Worm (Caenorhabditis elegans) whole organism, L2 larva: ENCODE results near the gene sma-6.

Source experiments
- C34F6.9 ChIP-seq: fragments of 150-350 bp; optimal IDR thresholded peaks from 2 replicates; lab custom pipeline; 2014; ENCODE audit warnings: missing biosample characterization, missing genetic modification characterization
- F13H6.1 ChIP-seq: sonication (generic microtip); optimal IDR thresholded peaks from 2 replicates; lab custom pipeline; 2016; ENCODE audit warnings: missing genetic modification characterization, missing compliant biosample characterization
- R02D3.7 ChIP-seq: fragments of 150-350 bp; optimal IDR thresholded peaks from 2 replicates; lab custom pipeline; 2014; ENCODE audit warnings: missing biosample characterization, missing genetic modification characterization
- Y55F3AM.14 ChIP-seq: fragments of 200-800 bp; sonication (Bioruptor generic); optimal IDR thresholded peaks from 2 replicates; lab custom pipeline; 2018; ENCODE audit warnings: mild to moderate bottlenecking, missing genetic modification characterization, missing compliant biosample characterization
- alr-1 ChIP-seq: fragments of 150-350 bp; optimal IDR thresholded peaks from 2 replicates; lab custom pipeline; 2014; ENCODE audit warnings: missing biosample characterization, missing genetic modification characterization
- aly-2 ChIP-seq: fragments of 150-350 bp; optimal IDR thresholded peaks from 2 replicates; lab custom pipeline; 2014; ENCODE audit warnings: missing biosample characterization, missing genetic modification characterization
- ama-1 ChIP-seq: fragments of 150-350 bp; optimal IDR thresholded peaks from 2 replicates; lab custom pipeline; 2018; ENCODE audit warnings: inconsistent platforms
- ceh-16 ChIP-seq: fragments of 150-350 bp; optimal IDR thresholded peaks from 2 replicates; lab custom pipeline; 2014; ENCODE audit warnings: missing biosample characterization, missing genetic modification characterization
- ceh-82 ChIP-seq: fragments of 150-350 bp; optimal IDR thresholded peaks from 2 replicates; lab custom pipeline; 2014; ENCODE audit warnings: missing biosample characterization, missing genetic modification characterization
- crh-2 ChIP-seq: sonication (generic microtip); optimal IDR thresholded peaks from 2 replicates; lab custom pipeline; 2017; ENCODE audit warnings: missing biosample characterization, missing genetic modification characterization
- dmd-4 ChIP-seq: sonication (generic microtip); optimal IDR thresholded peaks from 2 replicates; lab custom pipeline; 2017; ENCODE audit warnings: missing biosample characterization, missing genetic modification characterization
- egl-27 ChIP-seq: sonication (generic microtip); optimal IDR thresholded peaks from 3 replicates; lab custom pipeline; 2017; ENCODE audit warnings: missing biosample characterization, missing genetic modification reagents, missing genetic modification characterization
- elt-1 ChIP-seq: fragments of 150-350 bp; optimal IDR thresholded peaks from 2 replicates; lab custom pipeline; 2014; ENCODE audit warnings: missing biosample characterization, missing genetic modification characterization
- elt-3 ChIP-seq: sonication (generic microtip); optimal IDR thresholded peaks from 2 replicates; lab custom pipeline; 2017; ENCODE audit warnings: missing biosample characterization, missing genetic modification characterization
- fos-1 ChIP-seq: fragments of 150-350 bp; optimal IDR thresholded peaks from 2 replicates; lab custom pipeline; 2014; ENCODE audit warnings: missing biosample characterization, missing genetic modification characterization
- gmeb-1 ChIP-seq: fragments of 150-350 bp; optimal IDR thresholded peaks from 2 replicates; lab custom pipeline; 2014; ENCODE audit warnings: missing biosample characterization, missing genetic modification characterization
- lin-11 ChIP-seq: fragments of 150-350 bp; sonication (generic microtip); optimal IDR thresholded peaks from 2 replicates; lab custom pipeline; 2014; ENCODE audit warnings: missing biosample characterization, missing genetic modification characterization, inconsistent platforms, mixed read lengths
- lin-39 ChIP-seq: fragments of 150-350 bp; optimal IDR thresholded peaks from 2 replicates; lab custom pipeline; 2014; ENCODE audit warnings: missing biosample characterization, missing genetic modification reagents, missing genetic modification characterization
- lsy-2 ChIP-seq, 2 experiments: fragments of 150-350 bp in 1 of 2; sonication (generic microtip) in 1 of 2; optimal IDR thresholded peaks; 2 replicates each; lab custom pipeline; 2014 to 2017; ENCODE audit warnings: missing biosample characterization in 2 of 2, missing genetic modification characterization in 2 of 2
- mbf-1 ChIP-seq: sonication (generic microtip); optimal IDR thresholded peaks from 2 replicates; lab custom pipeline; 2017; ENCODE audit warnings: missing biosample characterization, missing genetic modification characterization
- mdl-1 ChIP-seq, 2 experiments: fragments of 150-350 bp in 1 of 2; sonication (generic microtip) in 1 of 2; optimal IDR thresholded peaks; 2 replicates each; lab custom pipeline; 2017; ENCODE audit warnings: missing biosample characterization in 2 of 2, missing genetic modification characterization in 2 of 2
- nhr-10 ChIP-seq: sonication (generic microtip); optimal IDR thresholded peaks from 2 replicates; lab custom pipeline; 2017; ENCODE audit warnings: missing biosample characterization, missing genetic modification characterization
- nhr-11 ChIP-seq: fragments of 150-350 bp; optimal IDR thresholded peaks from 2 replicates; lab custom pipeline; 2014; ENCODE audit warnings: missing biosample characterization, missing genetic modification characterization
- nhr-12 ChIP-seq: fragments of 150-350 bp; optimal IDR thresholded peaks from 2 replicates; lab custom pipeline; 2014; ENCODE audit warnings: missing biosample characterization, missing genetic modification characterization
- nhr-129 ChIP-seq: fragments of 150-350 bp; optimal IDR thresholded peaks from 2 replicates; lab custom pipeline; 2014; ENCODE audit warnings: missing biosample characterization, missing genetic modification characterization
- nhr-23 ChIP-seq: fragments of 150-350 bp; optimal IDR thresholded peaks from 2 replicates; lab custom pipeline; 2014; ENCODE audit warnings: missing biosample characterization, missing genetic modification reagents, missing genetic modification characterization
- nhr-25 ChIP-seq: fragments of 150-350 bp; sonication (generic microtip); optimal IDR thresholded peaks from 3 replicates; lab custom pipeline; 2014; ENCODE audit warnings: missing biosample characterization, missing genetic modification characterization
- nhr-6 ChIP-seq: fragments of 150-350 bp; optimal IDR thresholded peaks from 2 replicates; lab custom pipeline; 2014; ENCODE audit warnings: missing biosample characterization, missing genetic modification characterization
- peb-1 ChIP-seq: fragments of 150-350 bp; optimal IDR thresholded peaks from 2 replicates; lab custom pipeline; 2014; ENCODE audit warnings: missing biosample characterization, missing genetic modification characterization
- sem-4 ChIP-seq: fragments of 150-350 bp; optimal IDR thresholded peaks from 2 replicates; lab custom pipeline; 2014; ENCODE audit warnings: missing biosample characterization, missing genetic modification reagents, missing genetic modification characterization
- skn-1 ChIP-seq: sonication (generic microtip); optimal IDR thresholded peaks from 2 replicates; lab custom pipeline; 2017; ENCODE audit warnings: missing biosample characterization, missing genetic modification characterization
- sma-3 ChIP-seq: sonication (generic microtip); optimal IDR thresholded peaks from 2 replicates; lab custom pipeline; 2016; ENCODE audit warnings: missing genetic modification reagents, missing genetic modification characterization, missing compliant biosample characterization
- sma-9 ChIP-seq, 2 experiments: fragments of 150-350 bp in 1 of 2; sonication (generic microtip) in 1 of 2; optimal IDR thresholded peaks; 2 replicates each; lab custom pipeline; 2014 to 2016; ENCODE audit warnings: missing genetic modification characterization in 2 of 2, mild to moderate bottlenecking in 1 of 2, missing biosample characterization in 1 of 2, missing compliant biosample characterization in 1 of 2, missing genetic modification reagents in 1 of 2, moderate library complexity in 1 of 2
- snpc-4 ChIP-seq: fragments of 150-350 bp; optimal IDR thresholded peaks from 2 replicates; lab custom pipeline; 2014; ENCODE audit warnings: missing biosample characterization, missing genetic modification characterization
- unc-39 ChIP-seq: fragments of 150-350 bp; optimal IDR thresholded peaks from 2 replicates; lab custom pipeline; 2014; ENCODE audit warnings: missing biosample characterization, missing genetic modification characterization
- unc-55 ChIP-seq: fragments of 150-350 bp; sonication (generic microtip); optimal IDR thresholded peaks from 3 replicates; lab custom pipeline; 2014; ENCODE audit warnings: missing biosample characterization, missing genetic modification reagents, missing genetic modification characterization
- unc-62 ChIP-seq: fragments of 150-350 bp; optimal IDR thresholded peaks from 2 replicates; lab custom pipeline; 2014; ENCODE audit warnings: missing biosample characterization, missing genetic modification reagents, missing genetic modification characterization
- zag-1 ChIP-seq: fragments of 150-350 bp; optimal IDR thresholded peaks from 2 replicates; lab custom pipeline; 2014; ENCODE audit warnings: missing biosample characterization, missing genetic modification characterization
- ztf-11 ChIP-seq: sonication (generic microtip); optimal IDR thresholded peaks from 2 replicates; lab custom pipeline; 2017; ENCODE audit warnings: missing biosample characterization, missing genetic modification characterization
- ztf-4 ChIP-seq: fragments of 150-350 bp; optimal IDR thresholded peaks from 2 replicates; lab custom pipeline; 2014; ENCODE audit warnings: missing biosample characterization, missing genetic modification characterization

The sma-6 gene

ce11 chrII:6322081-6322480 is 2.2 kb upstream of the sma-6 start:
- no peak for TF ChIP-seq fos-1 (tag; lab: Kevin White, UChicago)
- no peak for TF ChIP-seq ama-1 (lab: Kevin White, UChicago)
- TF ChIP-seq ceh-82 = no peak
- no peak for TF ChIP-seq sma-3 (GFP tag; lab: Kevin White, UChicago)
- no peak for TF ChIP-seq ceh-16 (tag; lab: Kevin White, UChicago)
- TF ChIP-seq snpc-4 (tag; lab: Kevin White, UChicago) = no peak
- TF ChIP-seq nhr-6 (tag; lab: Kevin White, UChicago) = no peak
- no peak for TF ChIP-seq nhr-10
- TF ChIP-seq, all 48 proteins: peak for 0

ce11 chrII:6322979-6323378 is 1.3 kb upstream of the sma-6 start, which contains the start of gene C32D5.4:
Gene C32D5.4 (minus strand): TSS chrII:6323079.
- no peak for TF ChIP-seq unc-39 (tag; lab: Kevin White, UChicago)
- no peak for TF ChIP-seq unc-62 (GFP tag; lab: Kevin White, UChicago)
- TF ChIP-seq mbf-1 (tag; lab: Kevin White, UChicago) = no peak
- TF ChIP-seq nhr-12 (tag; lab: Kevin White, UChicago) = no peak
- no peak for TF ChIP-seq nhr-129 (tag; lab: Kevin White, UChicago)
- no peak for TF ChIP-seq elt-1
- no peak for TF ChIP-seq sma-9 (GFP tag; optimal IDR thresholded peaks at IDR 0.05; lab: Kevin White, UChicago)
- no peak for TF ChIP-seq sma-9 (tag; optimal IDR thresholded peaks at IDR 0.05; lab: Kevin White, UChicago)
- TF ChIP-seq snpc-4 (tag; lab: Kevin White, UChicago) = no peak
- no peak for TF ChIP-seq unc-55 (GFP tag; lab: Kevin White, UChicago)
- TF ChIP-seq nhr-25 (tag; lab: Kevin White, UChicago) = no peak
- no peak for TF ChIP-seq nhr-10
- TF ChIP-seq mdl-1 (tag; optimal IDR thresholded peaks at IDR 0.05; lab: Kevin White, UChicago) = no peak
- no peak for TF ChIP-seq ztf-11 (tag; lab: Kevin White, UChicago)
- TF ChIP-seq crh-2 (tag; lab: Kevin White, UChicago) = no peak

DNA sequence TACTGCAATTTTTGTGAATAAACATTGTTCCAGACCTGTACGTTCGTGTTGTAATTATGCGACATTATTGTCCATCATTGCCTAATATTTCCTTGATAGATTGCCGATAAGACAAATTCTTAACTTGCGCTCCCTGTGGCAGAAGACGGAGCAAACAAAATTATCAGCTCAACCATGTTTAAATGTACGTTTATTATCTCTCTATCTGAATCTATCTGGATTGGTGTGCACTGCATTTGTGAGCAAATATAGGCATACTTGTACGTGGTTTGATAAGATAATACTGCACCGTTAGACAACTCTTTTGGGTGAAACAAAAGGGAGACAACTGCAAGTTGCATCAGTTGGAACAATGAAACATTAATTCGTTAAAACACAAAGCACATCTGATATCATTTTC is 3.0 kb downstream of the sma-6 start:
- TF ChIP-seq nhr-25 (tag; lab: Kevin White, UChicago) = no peak
- peak; percentile 24 for TF ChIP-seq gmeb-1
- TF ChIP-seq peb-1 (tag; lab: Kevin White, UChicago) = no peak
- peak; percentile 91 for TF ChIP-seq fos-1 (tag; lab: Kevin White, UChicago)
- peak; percentile 70 for TF ChIP-seq crh-2 (tag; lab: Kevin White, UChicago)
- peak; percentile 67 for TF ChIP-seq sma-9 (GFP tag; optimal IDR thresholded peaks at IDR 0.05; lab: Kevin White, UChicago)
- TF ChIP-seq sma-9 (tag; optimal IDR thresholded peaks at IDR 0.05; lab: Kevin White, UChicago) = no peak
- peak; percentile 57 for TF ChIP-seq F13H6.1 (tag; lab: Kevin White, UChicago)
- peak; percentile 5 for TF ChIP-seq sma-3 (GFP tag; lab: Kevin White, UChicago)

DNA sequence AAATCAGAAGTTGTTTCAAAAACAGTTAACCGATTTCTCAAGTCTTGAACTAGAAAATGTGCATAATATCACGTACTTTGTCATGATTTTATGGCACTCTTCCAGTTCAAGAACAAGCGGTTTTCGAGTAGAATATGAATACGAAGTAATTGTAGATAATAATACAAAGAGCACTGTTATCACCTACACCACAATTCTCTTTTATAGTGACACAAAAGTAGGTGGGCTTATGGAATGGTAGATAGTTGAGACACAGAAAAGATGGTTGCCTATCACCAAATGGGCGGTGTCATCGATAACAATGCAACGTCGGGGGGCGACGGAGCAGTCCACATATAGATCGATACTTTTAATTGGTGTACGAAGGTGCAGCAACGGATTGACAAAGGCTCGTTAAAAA is 4.4 kb downstream of the sma-6 start:
- no peak for TF ChIP-seq peb-1 (tag; lab: Kevin White, UChicago)
- peak; percentile 17 for TF ChIP-seq sma-9 (GFP tag; optimal IDR thresholded peaks at IDR 0.05; lab: Kevin White, UChicago)
- no peak for TF ChIP-seq sma-9 (tag; optimal IDR thresholded peaks at IDR 0.05; lab: Kevin White, UChicago)
- no peak for TF ChIP-seq ztf-4
- no peak for TF ChIP-seq zag-1 (tag; lab: Kevin White, UChicago)
- peak; percentile 33 for TF ChIP-seq skn-1 (tag; lab: Kevin White, UChicago)
- no peak for TF ChIP-seq dmd-4
- TF ChIP-seq mbf-1 (tag; lab: Kevin White, UChicago) = no peak
- TF ChIP-seq alr-1 (tag; lab: Kevin White, UChicago) = no peak
- no peak for TF ChIP-seq mdl-1 (tag; optimal IDR thresholded peaks at IDR 0.05; lab: Kevin White, UChicago)
- TF ChIP-seq lin-39 (tag; lab: Kevin White, UChicago) = no peak
- TF ChIP-seq nhr-11 (tag; lab: Kevin White, UChicago) = no peak
- TF ChIP-seq Y55F3AM.14 (GFP tag; lab: Kevin White, UChicago) = no peak
- no peak for TF ChIP-seq F13H6.1 (tag; lab: Kevin White, UChicago)
- TF ChIP-seq nhr-129 (tag; lab: Kevin White, UChicago) = no peak
- TF ChIP-seq snpc-4 (tag; lab: Kevin White, UChicago) = no peak
- TF ChIP-seq C34F6.9 (tag; lab: Kevin White, UChicago) = no peak
- TF ChIP-seq nhr-12 (tag; lab: Kevin White, UChicago) = no peak
- peak; percentile 43 for TF ChIP-seq crh-2 (tag; lab: Kevin White, UChicago)
- no peak for TF ChIP-seq R02D3.7 (tag; lab: Kevin White, UChicago)
- TF ChIP-seq nhr-10 = no peak
- no peak for TF ChIP-seq nhr-25 (tag; lab: Kevin White, UChicago)
- TF ChIP-seq nhr-23 (tag; lab: Kevin White, UChicago) = no peak
- TF ChIP-seq fos-1 (tag; lab: Kevin White, UChicago) = peak; percentile 95
- TF ChIP-seq gmeb-1 = peak; percentile 43
- no peak for TF ChIP-seq egl-27 (tag; lab: Kevin White, UChicago)
- no peak for TF ChIP-seq aly-2 (tag; lab: Kevin White, UChicago)
- no peak for TF ChIP-seq lsy-2 (tag; optimal IDR thresholded peaks at IDR 0.05; lab: Kevin White, UChicago)
- TF ChIP-seq unc-39 (tag; lab: Kevin White, UChicago) = no peak
- TF ChIP-seq lin-11 = no peak
- no peak for TF ChIP-seq sem-4 (tag; lab: Kevin White, UChicago)
- TF ChIP-seq ceh-16 (tag; lab: Kevin White, UChicago) = no peak
- TF ChIP-seq elt-3 (tag; lab: Kevin White, UChicago) = no peak
